Fruit fly (Drosophila melanogaster): ENCODE data around the gene Gart.

- TF ChIP-seq Hr78 (GFP tag; optimal IDR thresholded peaks at IDR 0.05), result no peak
- TF ChIP-seq usp (GFP tag; optimal IDR thresholded peaks at IDR 0.05), result no peak
- TF ChIP-seq Dfd (GFP tag; optimal IDR thresholded peaks at IDR 0.05), result no peak
- TF ChIP-seq psq (GFP tag; optimal IDR thresholded peaks at IDR 0.05), result no peak
- TF ChIP-seq Hnf4 (GFP tag; optimal IDR thresholded peaks at IDR 0.05), result no peak
- no peak for TF ChIP-seq OdsH (GFP tag; optimal IDR thresholded peaks at IDR 0.05)
- TF ChIP-seq Mio (GFP tag; optimal IDR thresholded peaks at IDR 0.05), result no peak
Observed at dm6 chr2L:6967422-6968012, 56.2 kb downstream of the Gart start, which contains the start of gene Sumo.
